4 worm cellular contexts compared by ENCODE assay signal in genomic region chrV:11534495-11535189, ce11.
TF ChIP-seq lines count a peak whose summit lies in the region.

No protein-coding gene starts in this region.

TF ChIP-seq in whole organism, L1 larva, 84 proteins besides CTCF, POLR2A, EP300 and RAD21 (continued from another document and continues in another):
- TF ChIP-seq nhr-84 (tag; optimal IDR thresholded peaks at IDR 0.05; lab: Kevin White, UChicago) (no peak), jun-1 (tag; optimal IDR thresholded peaks at IDR 0.05; lab: Kevin White, UChicago) (peak; percentile 11), dsc-1 (tag; optimal IDR thresholded peaks at IDR 0.05; lab: Kevin White, UChicago) (no peak), lin-13 (GFP tag; optimal IDR thresholded peaks at IDR 0.05; lab: Kevin White, UChicago) (no peak), blmp-1 (tag; optimal IDR thresholded peaks at IDR 0.05; lab: Kevin White, UChicago) (peak; percentile 99), nhr-19 (GFP tag; conservative IDR thresholded peaks at IDR 0.05; lab: Robert Waterston, UW) (peak; percentile 14), nhr-20 (tag; optimal IDR thresholded peaks at IDR 0.05; lab: Kevin White, UChicago) (peak; percentile 76), nhr-11 (tag; optimal IDR thresholded peaks at IDR 0.05; lab: Kevin White, UChicago) (no peak), mdl-1 (tag; optimal IDR thresholded peaks at IDR 0.05; lab: Kevin White, UChicago) (peak in 1 of 2 experiments; percentile 60), efl-1 (optimal IDR thresholded peaks at IDR 0.05; lab: Kevin White, UChicago) (no peak), efl-1 (GFP tag; optimal IDR thresholded peaks at IDR 0.05 in 1 of 2; lab: Kevin White, UChicago) (peak in 1 of 2 experiments; percentile 78), snu-23 (GFP tag; optimal IDR thresholded peaks at IDR 0.05; lab: Kevin White, UChicago) (peak; percentile 37), tlp-1 (tag; optimal IDR thresholded peaks at IDR 0.05; lab: Kevin White, UChicago) (no peak), mef-2 (tag; optimal IDR thresholded peaks at IDR 0.05; lab: Kevin White, UChicago) (no peak), ztf-11 (tag; optimal IDR thresholded peaks at IDR 0.05; lab: Kevin White, UChicago) (no peak), sup-37 (GFP tag; optimal IDR thresholded peaks at IDR 0.05; lab: Kevin White, UChicago) (no peak), vab-15 (tag; optimal IDR thresholded peaks at IDR 0.05; lab: Kevin White, UChicago) (no peak), zip-4 (GFP tag; optimal IDR thresholded peaks at IDR 0.05; lab: Kevin White, UChicago) (no peak), lin-14 (GFP tag; optimal IDR thresholded peaks at IDR 0.05; lab: Kevin White, UChicago) (peak; percentile 72), xbp-1 (tag; optimal IDR thresholded peaks at IDR 0.05; lab: Kevin White, UChicago) (no peak), aly-2 (tag; optimal IDR thresholded peaks at IDR 0.05; lab: Kevin White, UChicago) (no peak), ceh-88 (GFP tag; IDR thresholded peaks at IDR 0.05; lab: Robert Waterston, UW) (no peak), lin-15B (tag; optimal IDR thresholded peaks at IDR 0.05; lab: Kevin White, UChicago) (no peak), lsy-2 (tag; optimal IDR thresholded peaks at IDR 0.05; lab: Kevin White, UChicago) (peak in 1 of 2 experiments; percentile 43), fkh-8 (tag; optimal IDR thresholded peaks at IDR 0.05; lab: Kevin White, UChicago) (no peak), nhr-85 (tag; lab: Kevin White, UChicago) (peak; percentile 81), fkh-4 (tag; optimal IDR thresholded peaks at IDR 0.05; lab: Kevin White, UChicago; ENCODE audit: borderline replicate concordance) (no peak), ceh-8 (GFP tag; optimal IDR thresholded peaks at IDR 0.05; lab: Kevin White, UChicago) (no peak), rnt-1 (tag; optimal IDR thresholded peaks at IDR 0.05; lab: Kevin White, UChicago) (peak; percentile 48), unc-86 (tag; optimal IDR thresholded peaks at IDR 0.05; lab: Kevin White, UChicago) (no peak), elt-3 (tag; optimal IDR thresholded peaks at IDR 0.05; lab: Kevin White, UChicago) (peak in 5 of 6 experiments; percentile 64 to 90 (median 68)), lin-39 (tag; optimal IDR thresholded peaks at IDR 0.05; lab: Kevin White, UChicago) (no peak), Y116A8C.19 (tag; optimal IDR thresholded peaks at IDR 0.05; lab: Kevin White, UChicago; ENCODE audit: borderline replicate concordance) (no peak), nhr-77 (tag; optimal IDR thresholded peaks at IDR 0.05; lab: Kevin White, UChicago) (no peak)

TF ChIP-seq in whole organism, L2 larva, 48 proteins besides CTCF, POLR2A, EP300 and RAD21 (continued from another document):
- TF ChIP-seq sma-3 (GFP tag; optimal IDR thresholded peaks at IDR 0.05; lab: Kevin White, UChicago) (peak; percentile 43), nhr-21 (tag; optimal IDR thresholded peaks at IDR 0.05; lab: Kevin White, UChicago) (peak; percentile 56), lsy-2 (tag; optimal IDR thresholded peaks at IDR 0.05; lab: Kevin White, UChicago) (peak in 1 of 2 experiments; percentile 29), mdl-1 (tag; optimal IDR thresholded peaks at IDR 0.05; lab: Kevin White, UChicago) (no peak), skn-1 (tag; optimal IDR thresholded peaks at IDR 0.05; lab: Kevin White, UChicago) (no peak), alr-1 (tag; optimal IDR thresholded peaks at IDR 0.05; lab: Kevin White, UChicago) (no peak), nhr-25 (tag; optimal IDR thresholded peaks at IDR 0.05; lab: Kevin White, UChicago) (peak; percentile 50), unc-62 (GFP tag; optimal IDR thresholded peaks at IDR 0.05; lab: Kevin White, UChicago) (no peak), ztf-4 (tag; optimal IDR thresholded peaks at IDR 0.05; lab: Kevin White, UChicago) (no peak), aly-2 (tag; optimal IDR thresholded peaks at IDR 0.05; lab: Kevin White, UChicago) (no peak), ceh-16 (tag; optimal IDR thresholded peaks at IDR 0.05; lab: Kevin White, UChicago) (no peak), dmd-4 (tag; optimal IDR thresholded peaks at IDR 0.05; lab: Kevin White, UChicago) (no peak), zag-1 (tag; optimal IDR thresholded peaks at IDR 0.05; lab: Kevin White, UChicago) (no peak), sma-9 (GFP tag; optimal IDR thresholded peaks at IDR 0.05; lab: Kevin White, UChicago) (peak; percentile 87), sma-9 (tag; optimal IDR thresholded peaks at IDR 0.05; lab: Kevin White, UChicago) (no peak), unc-55 (GFP tag; optimal IDR thresholded peaks at IDR 0.05; lab: Kevin White, UChicago) (no peak), blmp-1 (tag; optimal IDR thresholded peaks at IDR 0.05; lab: Kevin White, UChicago; ENCODE audit: insufficient read depth) (peak; percentile 96), F13H6.1 (tag; optimal IDR thresholded peaks at IDR 0.05; lab: Kevin White, UChicago) (peak; percentile 7), sem-4 (tag; optimal IDR thresholded peaks at IDR 0.05; lab: Kevin White, UChicago) (no peak), C34F6.9 (tag; optimal IDR thresholded peaks at IDR 0.05; lab: Kevin White, UChicago) (no peak), ZK546.5 (tag; optimal IDR thresholded peaks at IDR 0.05; lab: Kevin White, UChicago) (no peak), nhr-6 (tag; optimal IDR thresholded peaks at IDR 0.05; lab: Kevin White, UChicago) (no peak), egl-27 (tag; optimal IDR thresholded peaks at IDR 0.05; lab: Kevin White, UChicago) (peak; percentile 19)

TF ChIP-seq in whole organism, L3 larva, 47 proteins besides CTCF, POLR2A, EP300 and RAD21 (continued from another document):
- no peak for TF ChIP-seq mml-1 (tag; optimal IDR thresholded peaks at IDR 0.05; lab: Kevin White, UChicago)
- TF ChIP-seq ceh-28 (tag; optimal IDR thresholded peaks at IDR 0.05; lab: Kevin White, UChicago), result no peak
- TF ChIP-seq nhr-23 (tag; optimal IDR thresholded peaks at IDR 0.05; lab: Kevin White, UChicago), result peak; percentile 24
- TF ChIP-seq ztf-4 (tag; optimal IDR thresholded peaks at IDR 0.05; lab: Kevin White, UChicago), result no peak
- no peak for TF ChIP-seq tbx-2 (tag; optimal IDR thresholded peaks at IDR 0.05; lab: Kevin White, UChicago)
- no peak for TF ChIP-seq zag-1 (tag; optimal IDR thresholded peaks at IDR 0.05; lab: Kevin White, UChicago)
- TF ChIP-seq lin-39 (tag; optimal IDR thresholded peaks at IDR 0.05; lab: Kevin White, UChicago), result no peak

TF ChIP-seq in whole organism, L4 larva, 104 proteins besides CTCF, POLR2A, EP300 and RAD21 (continued from another document):
- TF ChIP-seq gei-8 (GFP tag; optimal IDR thresholded peaks at IDR 0.05; lab: Kevin White, UChicago) (no peak), Y5F2A.4 (GFP tag; optimal IDR thresholded peaks at IDR 0.05; lab: Kevin White, UChicago) (no peak), nhr-10 (tag; optimal IDR thresholded peaks at IDR 0.05; lab: Kevin White, UChicago) (peak; percentile 41), ama-1 (optimal IDR thresholded peaks at IDR 0.05; lab: Kevin White, UChicago) (no peak), F26F4.8 (GFP tag; conservative IDR thresholded peaks at IDR 0.05; lab: Robert Waterston, UW) (no peak), mep-1 (tag; optimal IDR thresholded peaks at IDR 0.05; lab: Kevin White, UChicago) (peak; percentile 56), mxl-3 (GFP tag; optimal IDR thresholded peaks at IDR 0.05; lab: Kevin White, UChicago) (peak; percentile 50), cey-2 (tag; optimal IDR thresholded peaks at IDR 0.05; lab: Kevin White, UChicago; ENCODE audit: borderline replicate concordance, insufficient read depth) (peak; percentile 78), Y75B8A.6 (GFP tag; IDR thresholded peaks at IDR 0.05; lab: Robert Waterston, UW) (no peak), unc-62 (GFP tag; optimal IDR thresholded peaks at IDR 0.05 in 1 of 2; lab: Kevin White, UChicago) (peak in 1 of 2 experiments; percentile 79), unc-62 (tag; optimal IDR thresholded peaks at IDR 0.05; lab: Kevin White, UChicago) (no peak), hlh-30 (tag; optimal IDR thresholded peaks at IDR 0.05; lab: Kevin White, UChicago; ENCODE audit: insufficient read depth) (peak; percentile 85), ztf-7 (tag; optimal IDR thresholded peaks at IDR 0.05; lab: Kevin White, UChicago) (no peak), jun-1 (tag; optimal IDR thresholded peaks at IDR 0.05; lab: Kevin White, UChicago) (no peak), mxl-2 (GFP tag; conservative IDR thresholded peaks at IDR 0.05; lab: Robert Waterston, UW) (no peak), snpc-1.2 (GFP tag; IDR thresholded peaks at IDR 0.05; lab: Robert Waterston, UW) (no peak), dmd-9 (GFP tag; IDR thresholded peaks at IDR 0.05; lab: Robert Waterston, UW) (no peak), aha-1 (tag; lab: Kevin White, UChicago) (peak; percentile 45), lin-39 (tag; optimal IDR thresholded peaks at IDR 0.05; lab: Kevin White, UChicago) (no peak), nhr-76 (tag; optimal IDR thresholded peaks at IDR 0.05; lab: Kevin White, UChicago) (no peak), zfp-3 (GFP tag; conservative IDR thresholded peaks at IDR 0.05; lab: Robert Waterston, UW) (0 out of 2 replicates have a peak, but pooled peaks have one; percentile 25), egl-43 (GFP tag; IDR thresholded peaks at IDR 0.05; lab: Robert Waterston, UW) (no peak), daf-19 (GFP tag; conservative IDR thresholded peaks at IDR 0.05; lab: Robert Waterston, UW) (no peak), F44E2.7 (GFP tag; IDR thresholded peaks at IDR 0.05; lab: Robert Waterston, UW) (no peak), saeg-2 (GFP tag; IDR thresholded peaks at IDR 0.05; lab: Robert Waterston, UW) (no peak), fkh-10 (GFP tag; optimal IDR thresholded peaks at IDR 0.05; lab: Kevin White, UChicago) (no peak), fos-1 (tag; optimal IDR thresholded peaks at IDR 0.05; lab: Kevin White, UChicago) (no peak), spr-3 (GFP tag; optimal IDR thresholded peaks at IDR 0.05; lab: Kevin White, UChicago) (no peak), Y105C5A.15 (GFP tag; IDR thresholded peaks at IDR 0.05; lab: Robert Waterston, UW) (no peak), rbr-2 (tag; optimal IDR thresholded peaks at IDR 0.05; lab: Kevin White, UChicago) (no peak), mes-2 (tag; optimal IDR thresholded peaks at IDR 0.05; lab: Kevin White, UChicago; ENCODE audit: poor library complexity, severe bottlenecking) (peak; percentile 47), tra-1 (GFP tag; IDR thresholded peaks at IDR 0.05; lab: Robert Waterston, UW) (no peak), nhr-111 (GFP tag; optimal IDR thresholded peaks at IDR 0.05; lab: Kevin White, UChicago) (no peak), dpl-1 (GFP tag; optimal IDR thresholded peaks at IDR 0.05; lab: Kevin White, UChicago) (no peak), ceh-32 (tag; optimal IDR thresholded peaks at IDR 0.05; lab: Kevin White, UChicago; ENCODE audit: poor library complexity) (no peak), nhr-48 (tag; optimal IDR thresholded peaks at IDR 0.05; lab: Kevin White, UChicago) (no peak), T26A8.4 (GFP tag; IDR thresholded peaks at IDR 0.05; lab: Robert Waterston, UW) (no peak), ces-1 (GFP tag; optimal IDR thresholded peaks at IDR 0.05; lab: Kevin White, UChicago) (no peak), lin-15B (tag; optimal IDR thresholded peaks at IDR 0.05; lab: Kevin White, UChicago) (no peak), sdz-12 (GFP tag; optimal IDR thresholded peaks at IDR 0.05; lab: Kevin White, UChicago) (no peak), daf-8 (GFP tag; IDR thresholded peaks at IDR 0.05; lab: Robert Waterston, UW) (no peak), set-16 (GFP tag; IDR thresholded peaks at IDR 0.05; lab: Robert Waterston, UW) (no peak), tag-97 (GFP tag; IDR thresholded peaks at IDR 0.05; lab: Robert Waterston, UW) (no peak), F37D6.2 (tag; optimal IDR thresholded peaks at IDR 0.05; lab: Kevin White, UChicago) (no peak), F49E8.2 (tag; optimal IDR thresholded peaks at IDR 0.05; lab: Kevin White, UChicago; ENCODE audit: borderline replicate concordance) (no peak), ctbp-1 (GFP tag; IDR thresholded peaks at IDR 0.05; lab: Robert Waterston, UW) (no peak), madf-9 (GFP tag; conservative IDR thresholded peaks at IDR 0.05; lab: Robert Waterston, UW) (no peak; the same call in 1 of the 2 replicates), ZK337.2 (GFP tag; IDR thresholded peaks at IDR 0.05; lab: Robert Waterston, UW) (no peak), lsy-2 (tag; optimal IDR thresholded peaks at IDR 0.05; lab: Kevin White, UChicago) (peak in 1 of 2 experiments; percentile 64), D1046.2 (GFP tag; IDR thresholded peaks at IDR 0.05; lab: Robert Waterston, UW) (no peak), nhr-28 (tag; optimal IDR thresholded peaks at IDR 0.05; lab: Kevin White, UChicago) (peak; percentile 94), dmd-6 (GFP tag; IDR thresholded peaks at IDR 0.05; lab: Robert Waterston, UW) (peak; percentile 66), zip-2 (tag; optimal IDR thresholded peaks at IDR 0.05; lab: Kevin White, UChicago) (no peak), zfp-2 (tag; optimal IDR thresholded peaks at IDR 0.05; lab: Kevin White, UChicago) (no peak), aly-2 (tag; optimal IDR thresholded peaks at IDR 0.05; lab: Kevin White, UChicago) (no peak), nhr-77 (tag; optimal IDR thresholded peaks at IDR 0.05; lab: Kevin White, UChicago) (peak; percentile 84), hmg-1.1 (GFP tag; IDR thresholded peaks at IDR 0.05; lab: Robert Waterston, UW) (no peak), pqm-1 (tag; optimal IDR thresholded peaks at IDR 0.05; lab: Kevin White, UChicago) (peak; percentile 78), nhr-25 (tag; optimal IDR thresholded peaks at IDR 0.05; lab: Kevin White, UChicago; ENCODE audit: borderline replicate concordance, insufficient read depth) (no peak), arid-1 (GFP tag; conservative IDR thresholded peaks at IDR 0.05; lab: Robert Waterston, UW) (no peak), lin-29 (GFP tag; IDR thresholded peaks at IDR 0.05; lab: Robert Waterston, UW) (no peak), nhr-102 (tag; optimal IDR thresholded peaks at IDR 0.05; lab: Kevin White, UChicago) (no peak), F10B5.3 (tag; optimal IDR thresholded peaks at IDR 0.05; lab: Kevin White, UChicago) (no peak), vab-7 (GFP tag; IDR thresholded peaks at IDR 0.05; lab: Robert Waterston, UW) (no peak), dve-1 (tag; optimal IDR thresholded peaks at IDR 0.05; lab: Kevin White, UChicago; ENCODE audit: insufficient read depth) (peak; percentile 77), ceh-62 (tag; optimal IDR thresholded peaks at IDR 0.05; lab: Kevin White, UChicago) (no peak), unc-39 (tag; optimal IDR thresholded peaks at IDR 0.05; lab: Kevin White, UChicago) (no peak), mdt-29 (GFP tag; IDR thresholded peaks at IDR 0.05; lab: Robert Waterston, UW) (no peak), php-3 (GFP tag; IDR thresholded peaks at IDR 0.05; lab: Robert Waterston, UW) (0 out of 2 replicates have a peak, but pooled peaks have one; percentile 28), lin-38 (GFP tag; IDR thresholded peaks at IDR 0.05; lab: Robert Waterston, UW) (no peak; the same call in none of the 2 replicates), ceh-20 (GFP tag; IDR thresholded peaks at IDR 0.05; lab: Robert Waterston, UW) (no peak), madf-5 (GFP tag; IDR thresholded peaks at IDR 0.05; lab: Robert Waterston, UW) (no peak), pha-4 (GFP tag; IDR thresholded peaks at IDR 0.05; lab: Robert Waterston, UW) (no peak), pha-4 (tag; optimal IDR thresholded peaks at IDR 0.05; lab: Kevin White, UChicago) (no peak), Y48G9A.11 (GFP tag; IDR thresholded peaks at IDR 0.05; lab: Robert Waterston, UW) (no peak), lin-1 (GFP tag; IDR thresholded peaks at IDR 0.05; lab: Robert Waterston, UW) (no peak), nhr-11 (tag; optimal IDR thresholded peaks at IDR 0.05; lab: Kevin White, UChicago) (no peak), lir-3 (tag; optimal IDR thresholded peaks at IDR 0.05; lab: Kevin White, UChicago) (no peak), daf-16 (GFP tag; optimal IDR thresholded peaks at IDR 0.05; lab: Kevin White, UChicago) (no peak), daf-16 (tag; optimal IDR thresholded peaks at IDR 0.05; lab: Kevin White, UChicago) (peak; percentile 77)
